Fruit fly (Drosophila melanogaster) whole organism, pupa: ENCODE data around the gene Tsen2.
A peak's percentile ranks its signal among the peaks of the same experiment; 100 is the strongest.

Experiments used
- CG12605 ChIP-seq: fragments of 200-800 bp; sonication (Bioruptor generic); IDR thresholded peaks from 2 replicates; pipeline ENCODE4 v1.3.6; 2022; ENCODE audit warnings: missing biosample characterization, missing genetic modification characterization
- CG32121 ChIP-seq: fragments of 200-800 bp; sonication (Bioruptor generic); IDR thresholded peaks from 2 replicates; pipeline ENCODE4 v1.3.6; 2022; ENCODE audit warnings: missing biosample characterization, missing genetic modification characterization
- CG9948 ChIP-seq: fragments of 200-800 bp; sonication (Bioruptor generic); optimal IDR thresholded peaks from 2 replicates; lab custom pipeline; 2018; ENCODE audit warnings: missing biosample characterization, mild to moderate bottlenecking, missing genetic modification characterization, moderate library complexity
- Pif1A ChIP-seq: fragments of 200-800 bp; sonication (Bioruptor generic); optimal IDR thresholded peaks from 3 replicates; lab custom pipeline; 2016; ENCODE audit warnings: missing biosample characterization, missing genetic modification characterization
- Pif1B ChIP-seq: fragments of 200-800 bp; sonication (Bioruptor generic); optimal IDR thresholded peaks from 3 replicates; lab custom pipeline; 2016; ENCODE audit warnings: missing biosample characterization, missing genetic modification characterization

DNA sequence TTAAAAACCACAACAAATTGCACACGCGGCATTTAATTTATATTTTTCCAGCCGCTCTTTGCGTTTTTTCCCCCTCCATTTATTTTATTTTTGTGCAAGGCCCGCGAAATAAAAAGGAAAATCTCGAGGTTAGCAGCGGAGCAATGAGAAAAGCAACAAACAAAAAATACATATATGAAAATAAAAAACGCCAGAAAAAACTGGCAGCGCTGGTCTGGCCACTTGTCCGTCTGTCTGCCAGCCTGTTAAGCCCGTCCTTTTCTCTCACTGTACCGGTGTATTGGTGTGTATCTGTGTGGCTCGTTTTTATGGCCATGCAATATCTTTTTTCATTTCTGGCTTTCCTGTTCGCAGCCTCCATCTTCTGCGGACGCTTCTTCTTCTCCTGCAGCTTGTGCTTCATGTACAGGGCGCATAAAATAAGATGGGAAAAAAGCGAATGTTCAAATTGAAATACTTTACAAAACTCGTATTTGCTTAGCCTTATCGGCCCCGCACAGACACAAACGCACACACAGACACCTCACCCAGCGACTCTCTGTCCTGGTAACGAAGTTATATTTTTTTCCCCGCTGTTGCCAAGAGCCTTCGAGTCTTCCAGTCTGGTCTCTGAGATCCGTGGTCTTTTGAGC lies 43.0 kb upstream of the Tsen2 start:
- TF ChIP-seq Pif1A (GFP tag; lab: Kevin White, UChicago), result peak; percentile 64
- peak; percentile 32 for TF ChIP-seq CG9948 (tag; lab: Kevin White, UChicago)
- TF ChIP-seq CG12605 (GFP tag; lab: Robert Waterston, UW), result peak; percentile 87
- peak; percentile 57 for TF ChIP-seq Pif1B
- peak; percentile 35; the same call in 1 of the 2 replicates for TF ChIP-seq CG32121 (GFP tag; lab: Robert Waterston, UW)
